Fruit fly (Drosophila melanogaster) whole organism, prepupa: Measurements from ENCODE around the gene CG12012.
A peak's percentile ranks its signal among the peaks of the same experiment; 100 is the strongest.

Experiments used
- Blimp-1 ChIP-seq: fragments of 200-800 bp; sonication (Bioruptor generic); optimal IDR thresholded peaks from 3 replicates; lab custom pipeline; 2017; ENCODE audit warnings: missing biosample characterization, missing genetic modification characterization, mild to moderate bottlenecking, moderate library complexity, missing genetic modification reagents
- CG11294 ChIP-seq: fragments of 200-800 bp; sonication (Bioruptor generic); IDR thresholded peaks from 2 replicates; pipeline ENCODE4 v1.3.6; 2022; ENCODE audit warnings: missing biosample characterization, missing genetic modification characterization
- CG11762 ChIP-seq: fragments of 200-800 bp; sonication (Bioruptor generic); optimal IDR thresholded peaks from 3 replicates; lab custom pipeline; 2016; ENCODE audit warnings: missing biosample characterization, missing genetic modification characterization; ENCODE audit not compliant: insufficient read depth
- CG15336 ChIP-seq: fragments of 200-800 bp; sonication (Bioruptor generic); IDR thresholded peaks from 2 replicates; pipeline ENCODE4 v1.3.6; 2022; ENCODE audit warnings: missing biosample characterization, missing genetic modification characterization
- CG16779 ChIP-seq: fragments of 200-800 bp; sonication (Bioruptor generic); optimal IDR thresholded peaks from 3 replicates; lab custom pipeline; 2017; ENCODE audit warnings: missing biosample characterization, mild to moderate bottlenecking, missing genetic modification characterization
- CG3032 ChIP-seq: fragments of 200-800 bp; optimal IDR thresholded peaks from 2 replicates; lab custom pipeline; 2019; ENCODE audit warnings: missing biosample characterization, mild to moderate bottlenecking, missing genetic modification characterization, moderate library complexity
- CG32006 ChIP-seq: fragments of 200-800 bp; sonication (Bioruptor generic); optimal IDR thresholded peaks from 3 replicates; lab custom pipeline; 2017; ENCODE audit warnings: missing biosample characterization, mild to moderate bottlenecking, missing genetic modification characterization
- CG34406 ChIP-seq: fragments of 200-800 bp; sonication (Bioruptor generic); optimal IDR thresholded peaks from 3 replicates; lab custom pipeline; 2016; ENCODE audit warnings: missing biosample characterization, missing genetic modification characterization
- CG3919 ChIP-seq: fragments of 200-800 bp; sonication (Bioruptor generic); optimal IDR thresholded peaks from 3 replicates; lab custom pipeline; 2016; ENCODE audit warnings: missing biosample characterization, missing genetic modification characterization
- CG6163 ChIP-seq: fragments of 200-800 bp; sonication (Bioruptor generic); IDR thresholded peaks from 3 replicates; pipeline ENCODE4 v1.3.6; 2022; ENCODE audit warnings: missing biosample characterization, missing genetic modification characterization
- CG6276 ChIP-seq: fragments of 200-800 bp; sonication (Bioruptor generic); optimal IDR thresholded peaks from 2 replicates; lab custom pipeline; 2017; ENCODE audit warnings: missing biosample characterization, mild to moderate bottlenecking, missing genetic modification characterization
- CG6808 ChIP-seq: fragments of 200-800 bp; sonication (Bioruptor generic); optimal IDR thresholded peaks from 3 replicates; lab custom pipeline; 2017; ENCODE audit warnings: missing biosample characterization, missing genetic modification characterization, mild to moderate bottlenecking, moderate library complexity, missing genetic modification reagents
- CG8119 ChIP-seq: fragments of 200-800 bp; sonication (Bioruptor generic); IDR thresholded peaks from 3 replicates; pipeline ENCODE4 v1.3.6; 2022; ENCODE audit warnings: missing biosample characterization, missing genetic modification characterization
- CG8319 ChIP-seq: fragments of 200-800 bp; sonication (Bioruptor generic); optimal IDR thresholded peaks from 3 replicates; lab custom pipeline; 2016; ENCODE audit warnings: missing biosample characterization, missing genetic modification characterization
- CG9139 ChIP-seq: fragments of 200-800 bp; sonication (Bioruptor generic); optimal IDR thresholded peaks from 3 replicates; lab custom pipeline; 2017; ENCODE audit warnings: missing biosample characterization, mild to moderate bottlenecking, missing genetic modification characterization
- Eip93F ChIP-seq: fragments of 200-800 bp; sonication (Bioruptor generic); optimal IDR thresholded peaks from 2 replicates; lab custom pipeline; 2016; ENCODE audit warnings: missing biosample characterization, mild to moderate bottlenecking, missing genetic modification characterization
- Ets96B ChIP-seq: fragments of 200-800 bp; optimal IDR thresholded peaks from 2 replicates; lab custom pipeline; 2019; ENCODE audit warnings: missing biosample characterization, mild to moderate bottlenecking, missing genetic modification characterization, moderate library complexity
- Gug ChIP-seq: fragments of 200-800 bp; sonication (Bioruptor generic); IDR thresholded peaks from 2 replicates; pipeline ENCODE4 v1.3.6; 2022; ENCODE audit warnings: missing biosample characterization, missing genetic modification characterization
- Hr38 ChIP-seq: sonication (Bioruptor generic); optimal IDR thresholded peaks from 2 replicates; lab custom pipeline; 2016; ENCODE audit warnings: missing biosample characterization, missing genetic modification characterization
- Hr39 ChIP-seq: fragments of 200-800 bp; sonication (Bioruptor generic); optimal IDR thresholded peaks from 2 replicates; lab custom pipeline; 2016; ENCODE audit warnings: missing biosample characterization, missing genetic modification characterization
- Hr4 ChIP-seq: fragments of 200-800 bp; sonication (Bioruptor generic); optimal IDR thresholded peaks from 3 replicates; lab custom pipeline; 2016; ENCODE audit warnings: missing biosample characterization, missing genetic modification characterization
- Lpt ChIP-seq: fragments of 200-800 bp; sonication (Bioruptor generic); optimal IDR thresholded peaks from 3 replicates; lab custom pipeline; 2016; ENCODE audit warnings: missing biosample characterization, missing genetic modification characterization
- Met ChIP-seq: fragments of 200-800 bp; sonication (Bioruptor generic); optimal IDR thresholded peaks from 3 replicates; lab custom pipeline; 2016; ENCODE audit warnings: missing biosample characterization, missing genetic modification characterization
- OdsH ChIP-seq: fragments of 200-800 bp; sonication (Bioruptor generic); optimal IDR thresholded peaks from 3 replicates; lab custom pipeline; 2016; ENCODE audit warnings: missing biosample characterization, missing genetic modification characterization
- Smox ChIP-seq: fragments of 200-800 bp; sonication (Bioruptor generic); optimal IDR thresholded peaks from 3 replicates; lab custom pipeline; 2016; ENCODE audit warnings: missing biosample characterization, missing genetic modification characterization
- Sox14 ChIP-seq: fragments of 200-800 bp; sonication (Bioruptor generic); optimal IDR thresholded peaks from 3 replicates; lab custom pipeline; 2016; ENCODE audit warnings: missing biosample characterization, missing genetic modification characterization
- Sox15 ChIP-seq: fragments of 200-800 bp; sonication (Bioruptor generic); optimal IDR thresholded peaks from 3 replicates; lab custom pipeline; 2016; ENCODE audit warnings: missing biosample characterization, missing genetic modification characterization
- achi ChIP-seq: fragments of 200-800 bp; sonication (Bioruptor generic); optimal IDR thresholded peaks from 3 replicates; lab custom pipeline; 2016; ENCODE audit warnings: missing biosample characterization, missing genetic modification characterization
- dac ChIP-seq: fragments of 200-800 bp; sonication (Bioruptor generic); optimal IDR thresholded peaks from 2 replicates; lab custom pipeline; 2017; ENCODE audit warnings: missing biosample characterization, mild to moderate bottlenecking, missing genetic modification characterization
- eg ChIP-seq: fragments of 200-800 bp; sonication (Bioruptor generic); IDR thresholded peaks from 3 replicates; pipeline ENCODE4 v1.3.6; 2022; ENCODE audit warnings: missing biosample characterization, missing genetic modification characterization
- esn ChIP-seq: fragments of 200-800 bp; sonication (Bioruptor generic); optimal IDR thresholded peaks from 2 replicates; lab custom pipeline; 2016; ENCODE audit warnings: missing biosample characterization, mild to moderate bottlenecking, missing genetic modification characterization, moderate library complexity
- fd85E ChIP-seq: fragments of 200-800 bp; sonication (Bioruptor generic); optimal IDR thresholded peaks from 3 replicates; lab custom pipeline; 2016; ENCODE audit warnings: missing biosample characterization, missing genetic modification characterization
- net ChIP-seq: fragments of 200-800 bp; sonication (Bioruptor generic); optimal IDR thresholded peaks from 3 replicates; lab custom pipeline; 2016; ENCODE audit warnings: missing biosample characterization, missing genetic modification characterization
- pdm3 ChIP-seq: fragments of 200-800 bp; sonication (Bioruptor generic); optimal IDR thresholded peaks from 3 replicates; lab custom pipeline; 2016; ENCODE audit warnings: missing biosample characterization, missing genetic modification characterization
- spab ChIP-seq: fragments of 200-800 bp; sonication (Bioruptor generic); optimal IDR thresholded peaks from 2 replicates; lab custom pipeline; 2017; ENCODE audit warnings: missing biosample characterization, mild to moderate bottlenecking, missing genetic modification characterization, missing genetic modification reagents
- svp ChIP-seq: fragments of 200-800 bp; sonication (Bioruptor generic); peaks from one replicate; lab custom pipeline; 2016; ENCODE audit warnings: missing biosample characterization, missing genetic modification characterization
- topi ChIP-seq: fragments of 200-800 bp; sonication (Bioruptor generic); optimal IDR thresholded peaks from 3 replicates; lab custom pipeline; 2016; ENCODE audit warnings: missing biosample characterization, missing genetic modification characterization
- vri ChIP-seq: fragments of 200-800 bp; sonication (Bioruptor generic); optimal IDR thresholded peaks from 3 replicates; lab custom pipeline; 2016; ENCODE audit warnings: missing biosample characterization, mild to moderate bottlenecking, missing genetic modification characterization

CG12012 gene

DNA sequence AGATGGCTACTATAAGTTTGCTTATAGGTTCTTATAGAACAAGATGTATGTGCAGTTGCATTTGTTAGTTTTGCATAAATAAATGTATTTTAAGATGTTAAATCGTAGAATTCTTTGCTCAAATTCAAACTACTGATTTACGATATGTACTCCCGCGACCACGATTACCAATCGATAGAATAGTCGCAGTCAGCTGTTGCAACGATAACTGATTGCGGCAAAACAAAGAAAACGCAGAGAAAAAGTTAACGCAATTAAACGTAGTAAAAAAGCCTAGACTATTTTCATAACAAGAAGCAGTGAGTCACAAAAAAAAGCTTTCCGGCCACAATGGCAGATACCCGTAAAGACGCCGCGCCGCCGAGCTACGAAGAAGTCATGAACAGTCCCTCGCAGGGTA, at the start of gene CG12012:
TSS of gene CG12012 (plus strand) at position 207 of the 400 bp plus-strand sequence.
- TF ChIP-seq fd85E (GFP tag; lab: Kevin White, UChicago) (no peak), Sox14 (peak; percentile 90)

DNA sequence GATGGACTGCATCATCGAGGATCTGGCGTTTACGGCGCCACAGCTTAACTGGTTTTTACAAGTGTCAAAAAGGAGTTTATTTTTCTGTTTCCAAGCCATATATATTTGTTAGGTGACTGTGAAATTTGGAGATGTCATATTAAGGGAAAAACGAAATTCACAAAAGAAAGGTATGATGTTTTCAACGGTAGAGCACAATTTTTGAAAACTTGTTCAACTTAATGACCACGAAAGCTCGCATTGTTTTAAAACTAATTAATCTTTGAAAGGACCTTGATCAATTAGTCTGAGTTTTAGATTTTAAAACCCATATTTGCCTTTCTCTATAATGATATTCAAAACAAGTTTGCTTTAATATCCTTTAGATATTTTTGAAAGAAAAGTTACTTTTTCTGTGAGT, 47.8 kb upstream of the CG12012 start, which contains the start of gene Strip:
TSS of gene Strip (minus strand) at position 101 of the 400 bp plus-strand sequence.
- TF ChIP-seq Lpt, result no peak
- TF ChIP-seq CG9139, result no peak
- TF ChIP-seq Eip93F (GFP tag; lab: Kevin White, UChicago), result no peak
- no peak for TF ChIP-seq CG3032 (tag; lab: Kevin White, UChicago)
- no peak for TF ChIP-seq Hr38 (GFP tag; lab: Kevin White, UChicago)
- no peak for TF ChIP-seq CG16779
- no peak for TF ChIP-seq Ets96B (tag; lab: Kevin White, UChicago)
- TF ChIP-seq dac (GFP tag; lab: Kevin White, UChicago), result no peak
- TF ChIP-seq svp, result no peak
- no peak for TF ChIP-seq CG34406
- TF ChIP-seq CG3919 (GFP tag; lab: Kevin White, UChicago), result no peak
- no peak for TF ChIP-seq eg (GFP tag; lab: Robert Waterston, UW)
- TF ChIP-seq pdm3 (GFP tag; lab: Kevin White, UChicago), result no peak
- TF ChIP-seq, all 60 proteins: peak for 0

dm6 chr3L:3329763-3330162, 46.8 kb upstream of the CG12012 start, which contains the start of gene CG14961:
Gene CG14961 (plus strand): TSS chr3L:3330063.
- TF ChIP-seq CG11294 (GFP tag; lab: Robert Waterston, UW) (no peak), CG8119 (0 out of 3 replicates have a peak, but pooled peaks have one; percentile 3)

- TF ChIP-seq achi (GFP tag; lab: Kevin White, UChicago) (no peak), Blimp-1 (GFP tag; lab: Kevin White, UChicago) (no peak), esn (GFP tag; lab: Kevin White, UChicago) (peak; percentile 21), spab (GFP tag; lab: Kevin White, UChicago) (no peak), Ets96B (tag; lab: Kevin White, UChicago) (no peak), Hr4 (GFP tag; lab: Kevin White, UChicago) (no peak), CG34406 (no peak), Smox (GFP tag; lab: Kevin White, UChicago) (no peak)
These were observed 41.8 kb upstream of the CG12012 start, which contains the start of gene CG14969 for dm6 chr3L:3334784-3335183. Gene CG14969 (minus strand): TSS chr3L:3334978.

- no peak for TF ChIP-seq CG3032 (tag; lab: Kevin White, UChicago)
- TF ChIP-seq dac (GFP tag; lab: Kevin White, UChicago), result no peak
- TF ChIP-seq pdm3 (GFP tag; lab: Kevin White, UChicago), result no peak
These were observed 40.9 kb upstream of the CG12012 start, which contains the start of gene Drsl1 for dm6 chr3L:3335688-3336087. Gene Drsl1 (minus strand): TSS chr3L:3335788.

DNA sequence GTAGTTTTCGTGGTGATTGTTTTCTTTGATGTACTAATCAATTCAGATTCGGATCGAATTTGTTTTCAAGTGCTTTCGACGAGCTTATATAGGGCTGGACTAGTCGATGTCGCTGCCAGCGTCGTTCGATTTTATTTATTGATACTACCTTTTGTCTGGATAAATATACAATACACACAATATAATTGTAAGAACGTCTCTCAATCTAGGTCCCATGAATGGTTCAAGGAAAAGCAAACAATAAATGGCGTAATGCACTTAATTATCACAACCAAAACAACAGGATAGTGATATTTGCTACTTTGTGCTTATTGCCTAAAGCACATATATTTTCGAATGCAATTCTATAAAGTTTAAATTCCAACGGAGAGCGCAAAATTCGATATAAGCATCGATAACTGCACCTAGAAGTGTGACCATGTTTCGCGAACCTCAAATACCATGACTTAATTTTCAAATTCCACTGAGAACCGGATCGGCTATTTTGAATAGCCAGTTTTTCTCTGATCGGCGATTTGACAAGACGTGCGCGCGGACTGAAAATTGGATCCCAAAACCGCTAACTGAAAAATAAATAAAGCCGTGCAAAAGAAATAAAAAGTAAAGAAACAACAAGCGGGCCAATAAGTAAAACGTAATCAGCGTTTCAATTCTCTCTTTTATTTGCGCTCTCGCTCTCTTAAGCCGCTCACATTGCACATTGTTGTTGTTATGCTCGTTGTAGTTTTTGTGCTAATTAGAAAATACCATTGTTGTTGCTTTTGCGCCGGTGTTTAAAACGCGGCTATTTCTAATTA, 40.0 kb upstream of the CG12012 start, which contains the start of the genes Drsl6 and kst:
TSS of gene Drsl6 (minus strand) at position 51 of the 797 bp plus-strand sequence.
TSS of gene kst (plus strand) at position 493 of the 797 bp plus-strand sequence.
- TF ChIP-seq Smox (GFP tag; lab: Kevin White, UChicago), result no peak
- TF ChIP-seq CG8319 (GFP tag; lab: Kevin White, UChicago), result no peak
- no peak for TF ChIP-seq Blimp-1 (GFP tag; lab: Kevin White, UChicago)
- no peak for TF ChIP-seq OdsH
- TF ChIP-seq vri (GFP tag; lab: Kevin White, UChicago), result peak; percentile 62
- no peak for TF ChIP-seq Sox15 (GFP tag; lab: Kevin White, UChicago)
- TF ChIP-seq CG11762, result no peak
- no peak for TF ChIP-seq CG16779
- TF ChIP-seq fd85E (GFP tag; lab: Kevin White, UChicago), result no peak
- no peak for TF ChIP-seq Met (GFP tag; lab: Kevin White, UChicago)
- no peak for TF ChIP-seq svp
- peak; percentile 74 for TF ChIP-seq CG6163 (GFP tag; lab: Robert Waterston, UW)
- TF ChIP-seq CG15336 (GFP tag; lab: Robert Waterston, UW), result peak; percentile 50
- TF ChIP-seq CG32006 (GFP tag; lab: Kevin White, UChicago), result no peak
- TF ChIP-seq Hr38 (GFP tag; lab: Kevin White, UChicago), result no peak
- TF ChIP-seq Hr39 (GFP tag; lab: Kevin White, UChicago), result no peak
- no peak for TF ChIP-seq net (GFP tag; lab: Kevin White, UChicago)
- TF ChIP-seq CG11294 (GFP tag; lab: Robert Waterston, UW), result no peak; the same call in 1 of the 2 replicates
- peak; percentile 11 for TF ChIP-seq CG9139
- peak; percentile 14 for TF ChIP-seq Sox14
- TF ChIP-seq topi (GFP tag; lab: Kevin White, UChicago), result peak; percentile 8
- no peak for TF ChIP-seq CG3919 (GFP tag; lab: Kevin White, UChicago)
- no peak for TF ChIP-seq pdm3 (GFP tag; lab: Kevin White, UChicago)
- TF ChIP-seq CG6808, result peak; percentile 28
- peak; percentile 85 for TF ChIP-seq eg (GFP tag; lab: Robert Waterston, UW)
- no peak for TF ChIP-seq CG6276
- TF ChIP-seq Gug (GFP tag; lab: Robert Waterston, UW), result no peak
- no peak for TF ChIP-seq achi (GFP tag; lab: Kevin White, UChicago)
